Worm (Caenorhabditis elegans): Measurements from ENCODE around the gene K02D10.4.

The K02D10.4 gene

DNA sequence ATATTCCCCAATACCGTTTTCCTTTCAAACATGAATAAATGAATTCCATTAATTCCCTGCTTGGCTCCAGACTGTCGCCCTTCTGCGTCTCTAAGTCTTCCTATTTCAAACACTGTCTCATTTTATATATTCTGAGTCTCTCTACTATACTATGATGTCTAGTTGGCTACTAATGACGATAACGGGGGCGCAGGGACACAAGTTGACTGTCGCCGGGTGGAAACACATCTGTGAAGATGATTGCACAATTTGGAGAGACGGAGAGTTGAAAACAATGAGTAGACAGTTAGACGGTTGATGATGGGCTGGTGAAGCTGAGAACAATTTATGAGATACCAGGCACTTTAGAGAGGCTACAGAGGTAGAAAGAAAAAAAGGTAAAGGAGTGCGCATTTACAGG is 30.3 kb downstream of the K02D10.4 start, which contains the start of gene sma-2 (continued):
- TF ChIP-seq nhr-48 (tag; optimal IDR thresholded peaks at IDR 0.05) (peak; percentile 84), T20F7.1 (GFP tag; optimal IDR thresholded peaks at IDR 0.05) (peak; percentile 75)

DNA sequence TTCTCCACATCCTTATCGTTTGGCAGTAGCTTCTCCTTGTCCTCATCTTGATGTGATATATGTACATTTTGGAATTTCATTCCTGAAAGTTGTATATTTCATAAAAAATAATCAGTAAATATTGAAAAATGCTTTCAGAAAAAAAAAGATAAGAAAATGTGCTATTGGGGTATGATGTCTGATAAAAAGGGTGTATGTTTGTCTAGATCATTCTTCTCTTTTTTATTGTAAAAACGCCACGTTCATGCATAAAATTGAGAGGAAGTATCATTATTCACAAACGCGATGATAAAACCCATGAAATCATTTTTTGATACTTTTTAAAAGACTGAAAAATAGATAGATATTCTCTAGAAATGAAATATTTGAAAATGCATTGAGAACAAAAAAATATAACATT is 31.2 kb downstream of the K02D10.4 start:
- no peak for TF ChIP-seq nhr-237 (tag; optimal IDR thresholded peaks at IDR 0.05)
- no peak for TF ChIP-seq nhr-42 (GFP tag; IDR thresholded peaks at IDR 0.05)
- TF ChIP-seq ceh-20 (GFP tag; IDR thresholded peaks at IDR 0.05): no peak
- TF ChIP-seq ces-1 (GFP tag; optimal IDR thresholded peaks at IDR 0.05): no peak
- no peak for TF ChIP-seq daf-19 (GFP tag; conservative IDR thresholded peaks at IDR 0.05)
- TF ChIP-seq hlh-11 (tag; optimal IDR thresholded peaks at IDR 0.05): peak; percentile 78
- no peak for TF ChIP-seq F26F4.8 (GFP tag; conservative IDR thresholded peaks at IDR 0.05)
- TF ChIP-seq aly-2 (tag; optimal IDR thresholded peaks at IDR 0.05): no peak
- TF ChIP-seq nhr-76 (tag; optimal IDR thresholded peaks at IDR 0.05): no peak
- no peak for TF ChIP-seq ceh-28 (tag; optimal IDR thresholded peaks at IDR 0.05)
- no peak for TF ChIP-seq ceh-44 (GFP tag; IDR thresholded peaks at IDR 0.05)
- no peak for TF ChIP-seq madf-5 (GFP tag; IDR thresholded peaks at IDR 0.05)
- TF ChIP-seq mep-1 (tag; optimal IDR thresholded peaks at IDR 0.05): peak; percentile 37
- TF ChIP-seq lsy-2 (tag; optimal IDR thresholded peaks at IDR 0.05): peak in 1 of 2 experiments; percentile 29
- peak; percentile 71 for TF ChIP-seq dmd-6 (GFP tag; IDR thresholded peaks at IDR 0.05)
- no peak for TF ChIP-seq T20F7.1 (GFP tag; optimal IDR thresholded peaks at IDR 0.05)
- TF ChIP-seq jun-1 (tag; optimal IDR thresholded peaks at IDR 0.05): no peak
- TF ChIP-seq R02D3.7 (tag; optimal IDR thresholded peaks at IDR 0.05): no peak
- TF ChIP-seq attf-4 (tag; optimal IDR thresholded peaks at IDR 0.05): no peak
- no peak for TF ChIP-seq lir-3 (tag; optimal IDR thresholded peaks at IDR 0.05)
- peak; percentile 11 for TF ChIP-seq nhr-6 (tag; optimal IDR thresholded peaks at IDR 0.05)
- no peak for TF ChIP-seq ama-1 (optimal IDR thresholded peaks at IDR 0.05)
- no peak for TF ChIP-seq nhr-11 (tag; optimal IDR thresholded peaks at IDR 0.05)
- TF ChIP-seq F44E2.7 (GFP tag; IDR thresholded peaks at IDR 0.05): no peak
- no peak for TF ChIP-seq ZK546.5 (tag; optimal IDR thresholded peaks at IDR 0.05)
- no peak for TF ChIP-seq mxl-2 (GFP tag; conservative IDR thresholded peaks at IDR 0.05)
- TF ChIP-seq ceh-32 (tag; optimal IDR thresholded peaks at IDR 0.05; ENCODE audit: poor library complexity): no peak
- no peak for TF ChIP-seq dmd-9 (GFP tag; IDR thresholded peaks at IDR 0.05)
- peak; percentile 48 for TF ChIP-seq nhr-77 (tag; optimal IDR thresholded peaks at IDR 0.05)
- no peak for TF ChIP-seq Y105C5A.15 (GFP tag; IDR thresholded peaks at IDR 0.05)
- TF ChIP-seq aha-1 (tag): no peak
- TF ChIP-seq ztf-11 (tag; optimal IDR thresholded peaks at IDR 0.05): no peak
- TF ChIP-seq lim-7 (GFP tag; IDR thresholded peaks at IDR 0.05): no peak
- no peak for TF ChIP-seq daf-16 (GFP tag; optimal IDR thresholded peaks at IDR 0.05)
- TF ChIP-seq daf-16 (tag; optimal IDR thresholded peaks at IDR 0.05): peak; percentile 67
- TF ChIP-seq php-3 (GFP tag; IDR thresholded peaks at IDR 0.05): peak; percentile 93
- no peak for TF ChIP-seq dmd-8 (GFP tag; IDR thresholded peaks at IDR 0.05)
- TF ChIP-seq pqm-1 (tag; optimal IDR thresholded peaks at IDR 0.05): peak; percentile 92
- peak; percentile 70 for TF ChIP-seq nhr-28 (tag; optimal IDR thresholded peaks at IDR 0.05)
- no peak for TF ChIP-seq nhr-111 (GFP tag; optimal IDR thresholded peaks at IDR 0.05)
- no peak for TF ChIP-seq mxl-3 (GFP tag; optimal IDR thresholded peaks at IDR 0.05)
- TF ChIP-seq lin-39 (tag; optimal IDR thresholded peaks at IDR 0.05): no peak
- no peak for TF ChIP-seq unc-130 (GFP tag; optimal IDR thresholded peaks at IDR 0.05)
- no peak for TF ChIP-seq nhr-102 (tag; optimal IDR thresholded peaks at IDR 0.05)
- no peak for TF ChIP-seq D1046.2 (GFP tag; IDR thresholded peaks at IDR 0.05)
- no peak for TF ChIP-seq daf-12 (tag; optimal IDR thresholded peaks at IDR 0.05)
- TF ChIP-seq hif-1 (tag; optimal IDR thresholded peaks at IDR 0.05): no peak
- no peak for TF ChIP-seq tag-97 (GFP tag; IDR thresholded peaks at IDR 0.05)
- no peak for TF ChIP-seq ztf-7 (tag; optimal IDR thresholded peaks at IDR 0.05)
- TF ChIP-seq F37D6.2 (tag; optimal IDR thresholded peaks at IDR 0.05): no peak
- TF ChIP-seq mdl-1 (tag; optimal IDR thresholded peaks at IDR 0.05): peak in 1 of 2 experiments; percentile 43
- TF ChIP-seq zip-2 (tag; optimal IDR thresholded peaks at IDR 0.05): no peak

Data from whole organism, L4 larva.